Fruit fly (Drosophila melanogaster): Measurements from ENCODE around the gene ftz-f1.

DNA sequence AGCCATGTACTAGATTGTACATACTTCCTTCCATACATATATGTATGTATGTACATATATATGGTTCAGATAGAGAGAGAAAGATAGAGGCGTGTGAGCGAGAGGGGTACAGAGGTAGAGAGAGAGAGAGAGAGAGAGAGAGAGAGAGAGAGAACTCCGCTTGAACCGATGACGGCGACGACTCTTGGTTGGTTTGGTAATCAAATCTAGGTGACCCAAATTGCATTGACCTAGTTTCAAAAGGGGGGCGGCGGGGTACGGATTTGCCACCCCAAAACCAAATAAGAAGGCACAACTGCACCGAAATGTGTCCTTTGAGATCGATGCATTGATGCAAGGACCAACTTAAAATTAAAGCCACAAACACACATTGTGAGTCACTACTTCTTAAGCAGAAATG is 13.2 kb downstream of the ftz-f1 start:
- no peak for TF ChIP-seq Sin3A (optimal IDR thresholded peaks at IDR 0.05)
- no peak for TF ChIP-seq h (optimal IDR thresholded peaks at IDR 0.05)
- no peak for TF ChIP-seq insv (optimal IDR thresholded peaks at IDR 0.05)
- no peak for TF ChIP-seq psq (optimal IDR thresholded peaks at IDR 0.05)
